Fruit fly (Drosophila melanogaster) whole organism, embryonic: ENCODE results near the gene CG9328.

ENCODE experiments used
- CG2678 ChIP-seq: fragments of 200-800 bp; sonication (Bioruptor generic); optimal IDR thresholded peaks from 3 replicates; lab custom pipeline; 2019; ENCODE audit warnings: missing biosample characterization, mild to moderate bottlenecking, missing genetic modification characterization, moderate library complexity
- HLH4C ChIP-seq: fragments of 200-800 bp; sonication (Bioruptor generic); IDR thresholded peaks from 3 replicates; pipeline ENCODE4 v1.3.6; 2022; ENCODE audit warnings: missing biosample characterization, missing genetic modification characterization; ENCODE audit not compliant: partially characterized antibody
- Hr51 ChIP-seq, 2 experiments: fragments of 200-800 bp; sonication (Bioruptor generic); optimal IDR thresholded peaks; 2 replicates in 1 of 2; 3 replicates in 1 of 2; lab custom pipeline; 2016 to 2018; ENCODE audit warnings: missing biosample characterization in 2 of 2, missing genetic modification characterization in 2 of 2, mild to moderate bottlenecking in 1 of 2, moderate library complexity in 1 of 2
- Six4 ChIP-seq: fragments of 200-800 bp; sonication (Bioruptor generic); optimal IDR thresholded peaks from 2 replicates; lab custom pipeline; 2016; ENCODE audit warnings: missing biosample characterization, missing genetic modification characterization
- br ChIP-seq: fragments of >200 bp; optimal IDR thresholded peaks from 2 replicates; lab custom pipeline; 2017
- dan ChIP-seq: fragments of 200-800 bp; sonication (Bioruptor generic); IDR thresholded peaks from 2 replicates; pipeline ENCODE4 v1.3.6; 2022; ENCODE audit warnings: missing biosample characterization, missing genetic modification characterization
- maf-S ChIP-seq: fragments of 200-800 bp; sonication (Bioruptor generic); optimal IDR thresholded peaks from 2 replicates; lab custom pipeline; 2016; ENCODE audit warnings: missing biosample characterization, missing genetic modification characterization

DNA sequence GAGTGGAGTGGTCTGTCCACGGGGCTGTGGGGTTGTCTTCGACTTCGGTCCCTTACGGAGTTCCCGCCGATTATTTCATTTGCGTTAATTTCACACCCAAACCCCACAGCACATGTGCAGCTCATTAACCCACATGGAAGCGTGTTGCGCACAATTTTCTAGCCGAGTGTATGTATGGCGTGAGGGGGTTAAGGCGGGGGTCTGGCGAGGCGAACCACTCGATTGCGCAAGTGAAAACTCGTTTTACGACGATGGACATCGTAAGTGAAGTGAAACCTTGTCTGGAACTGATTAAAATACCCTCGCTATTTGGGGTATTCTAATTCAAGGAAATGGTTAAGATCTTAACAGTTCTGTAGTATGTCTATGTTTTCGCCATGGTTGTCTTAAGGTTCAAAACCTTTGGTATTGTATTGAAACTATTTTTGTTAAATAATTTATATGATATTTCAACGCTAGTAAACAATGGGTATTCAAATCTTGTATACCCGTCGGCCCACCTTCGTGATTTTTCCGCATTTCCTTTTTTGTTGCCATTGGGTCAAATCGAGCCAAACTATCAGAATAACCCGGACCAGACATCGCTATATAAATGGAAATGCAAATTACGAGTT, 13.6 kb downstream of the CG9328 start:
- no peak for TF ChIP-seq HLH4C (GFP tag; lab: Robert Waterston, UW)
- TF ChIP-seq Hr51 (GFP tag; optimal IDR thresholded peaks at IDR 0.05; lab: Kevin White, UChicago): peak in 1 of 2 experiments; percentile 80
- TF ChIP-seq br (lab: Kevin White, UChicago): no peak
- TF ChIP-seq maf-S (GFP tag; lab: Kevin White, UChicago): no peak
- TF ChIP-seq dan: no peak
- no peak for TF ChIP-seq Six4 (GFP tag; lab: Kevin White, UChicago)
- peak; percentile 66 for TF ChIP-seq CG2678 (tag; lab: Kevin White, UChicago)
